Worm (Caenorhabditis elegans) whole organism, young adult: Measurements from ENCODE around the gene spch-1.
A peak's percentile ranks its signal among the peaks of the same experiment; 100 is the strongest.

ENCODE experiments used
- F49E8.2 ChIP-seq: sonication (generic microtip); optimal IDR thresholded peaks from 3 replicates; lab custom pipeline; 2017; ENCODE audit warnings: missing genetic modification characterization, mild to moderate bottlenecking, missing compliant biosample characterization, antibody characterized with exemption, moderate library complexity; ENCODE audit not compliant: insufficient read depth
- F52B5.7 ChIP-seq: sonication (generic microtip); optimal IDR thresholded peaks from 2 replicates; lab custom pipeline; 2016; ENCODE audit warnings: mild to moderate bottlenecking, missing genetic modification characterization, missing compliant biosample characterization
- Y79H2A.3 ChIP-seq: fragments of 200-800 bp; sonication (Bioruptor generic); conservative IDR thresholded peaks from 2 replicates; pipeline ENCODE4 v1.3.6; 2022; ENCODE audit warnings: missing genetic modification reagents, missing genetic modification characterization, missing compliant biosample characterization
- attf-3 ChIP-seq: fragments of 200-800 bp; sonication (Bioruptor generic); conservative IDR thresholded peaks from 2 replicates; pipeline ENCODE4 v1.3.6; 2022; ENCODE audit warnings: missing genetic modification reagents, missing genetic modification characterization, missing compliant biosample characterization
- bed-1 ChIP-seq: fragments of 200-800 bp; sonication (Bioruptor generic); IDR thresholded peaks from 2 replicates; pipeline ENCODE4 v1.3.6; 2022; ENCODE audit warnings: missing genetic modification reagents, missing genetic modification characterization, missing compliant biosample characterization
- cebp-1 ChIP-seq, 2 experiments: fragments of 200-800 bp in 1 of 2; sonication (Bioruptor generic) in 1 of 2; sonication (generic microtip) in 1 of 2; IDR thresholded peaks in 1 of 2; optimal IDR thresholded peaks in 1 of 2; 2 replicates each; pipeline versions ENCODE4 v1.3.6 to Lab custom; 2017 to 2022; ENCODE audit warnings: missing compliant biosample characterization in 2 of 2, missing genetic modification characterization in 2 of 2, mild to moderate bottlenecking in 1 of 2, missing genetic modification reagents in 1 of 2, moderate library complexity in 1 of 2
- ceh-100 ChIP-seq: fragments of 200-800 bp; sonication (Bioruptor generic); IDR thresholded peaks from 2 replicates; pipeline ENCODE4 v1.3.6; 2022; ENCODE audit warnings: missing genetic modification reagents, missing genetic modification characterization, missing compliant biosample characterization
- ceh-27 ChIP-seq: fragments of 200-800 bp; sonication (Bioruptor generic); optimal IDR thresholded peaks from 2 replicates; lab custom pipeline; 2018; ENCODE audit warnings: mild to moderate bottlenecking, missing genetic modification characterization, moderate library complexity, missing compliant biosample characterization
- egl-18 ChIP-seq: fragments of 200-800 bp; sonication (Bioruptor generic); IDR thresholded peaks from 2 replicates; pipeline ENCODE4 v1.3.6; 2022; ENCODE audit warnings: missing genetic modification reagents, missing genetic modification characterization, missing compliant biosample characterization
- ekl-4 ChIP-seq: fragments of 200-800 bp; sonication (Bioruptor generic); IDR thresholded peaks from 2 replicates; pipeline ENCODE4 v1.3.6; 2022; ENCODE audit warnings: missing genetic modification reagents, missing genetic modification characterization, missing compliant biosample characterization
- fkh-3 ChIP-seq: sonication (generic microtip); optimal IDR thresholded peaks from 2 replicates; lab custom pipeline; 2016; ENCODE audit warnings: mild to moderate bottlenecking, missing genetic modification characterization, missing compliant biosample characterization
- him-1 ChIP-seq: sonication (generic microtip); optimal IDR thresholded peaks from 2 replicates; lab custom pipeline; 2016; ENCODE audit warnings: missing genotype, missing genetic modification reagents, missing genetic modification characterization, missing compliant biosample characterization
- hrde-1 ChIP-seq: sonication (generic microtip); optimal IDR thresholded peaks from 2 replicates; lab custom pipeline; 2016; ENCODE audit warnings: missing genetic modification characterization, mild to moderate bottlenecking, missing compliant biosample characterization, moderate library complexity, missing genotype, missing genetic modification reagents, borderline replicate concordance
- hsf-1 ChIP-seq: fragments of 200-800 bp; sonication (Bioruptor generic); IDR thresholded peaks from 2 replicates; pipeline ENCODE4 v1.3.6; 2022; ENCODE audit warnings: missing genetic modification reagents, missing genetic modification characterization, missing compliant biosample characterization
- lag-1 ChIP-seq: fragments of 200-800 bp; sonication (Bioruptor generic); IDR thresholded peaks from 2 replicates; pipeline ENCODE4 v1.3.6; 2022; ENCODE audit warnings: missing genetic modification reagents, missing genetic modification characterization, missing compliant biosample characterization
- lin-26 ChIP-seq: fragments of 200-800 bp; sonication (Bioruptor generic); IDR thresholded peaks from 2 replicates; pipeline ENCODE4 v1.3.6; 2022; ENCODE audit warnings: missing genetic modification reagents, missing genetic modification characterization, missing compliant biosample characterization
- lin-40 ChIP-seq: sonication (generic microtip); optimal IDR thresholded peaks from 2 replicates; lab custom pipeline; 2016; ENCODE audit warnings: missing genetic modification characterization, mild to moderate bottlenecking, missing compliant biosample characterization, missing genotype, missing genetic modification reagents
- lsl-1 ChIP-seq: fragments of 200-800 bp; sonication (Bioruptor generic); optimal IDR thresholded peaks from 2 replicates; lab custom pipeline; 2018; ENCODE audit warnings: mild to moderate bottlenecking, missing genetic modification characterization, moderate library complexity, missing compliant biosample characterization
- madf-6 ChIP-seq: fragments of 200-800 bp; sonication (Bioruptor generic); IDR thresholded peaks from 2 replicates; pipeline ENCODE4 v1.3.6; 2022; ENCODE audit warnings: missing genetic modification reagents, missing genetic modification characterization, missing compliant biosample characterization
- mcd-1 ChIP-seq: fragments of 200-800 bp; sonication (Bioruptor generic); IDR thresholded peaks from 2 replicates; pipeline ENCODE4 v1.3.6; 2022; ENCODE audit warnings: missing genetic modification reagents, missing genetic modification characterization, missing compliant biosample characterization
- nhr-179 ChIP-seq: sonication (generic microtip); optimal IDR thresholded peaks from 2 replicates; lab custom pipeline; 2016; ENCODE audit warnings: mild to moderate bottlenecking, missing genetic modification characterization, missing compliant biosample characterization
- pbrm-1 ChIP-seq: fragments of 200-800 bp; sonication (Bioruptor generic); IDR thresholded peaks from 2 replicates; pipeline ENCODE4 v1.3.6; 2022; ENCODE audit warnings: missing genetic modification reagents, missing genetic modification characterization, missing compliant biosample characterization
- rcor-1 ChIP-seq: fragments of 200-800 bp; sonication (Bioruptor generic); IDR thresholded peaks from 2 replicates; pipeline ENCODE4 v1.3.6; 2022; ENCODE audit warnings: missing genetic modification reagents, missing genetic modification characterization, missing compliant biosample characterization
- rpc-1 ChIP-seq, 2 experiments: fragments of 150-350 bp in 1 of 2; sonication (generic microtip) in 1 of 2; optimal IDR thresholded peaks; 2 replicates each; lab custom pipeline; 2014 to 2018; ENCODE audit warnings: missing biosample characterization in 1 of 2, missing genetic modification characterization in 1 of 2, missing genetic modification reagents in 1 of 2, missing genotype in 1 of 2
- snpc-3.4 ChIP-seq: sonication (generic microtip); optimal IDR thresholded peaks from 2 replicates; lab custom pipeline; 2017; ENCODE audit warnings: missing genetic modification characterization, mild to moderate bottlenecking, missing compliant biosample characterization, antibody characterized with exemption, moderate library complexity, missing genotype, missing genetic modification reagents
- snpc-4 ChIP-seq, 5 experiments: fragments of 150-350 bp in 1 of 5; sonication (generic microtip) in 4 of 5; optimal IDR thresholded peaks; 2 replicates each; lab custom pipeline; 2014 to 2018; ENCODE audit warnings: missing genetic modification characterization in 5 of 5, missing biosample characterization in 3 of 5, antibody characterized with exemption in 2 of 5, mild to moderate bottlenecking in 2 of 5, missing compliant biosample characterization in 2 of 5, missing genotype in 2 of 5, moderate library complexity in 2 of 5, missing genetic modification reagents in 1 of 5
- sptf-2 ChIP-seq: fragments of 200-800 bp; sonication (Bioruptor generic); optimal IDR thresholded peaks from 2 replicates; lab custom pipeline; 2018; ENCODE audit warnings: mild to moderate bottlenecking, missing genetic modification characterization, missing compliant biosample characterization
- xnd-1 ChIP-seq: sonication (generic microtip); optimal IDR thresholded peaks from 2 replicates; lab custom pipeline; 2016; ENCODE audit warnings: missing genotype, missing genetic modification reagents, missing genetic modification characterization, missing compliant biosample characterization
- ztf-3 ChIP-seq: fragments of 200-800 bp; sonication (Bioruptor generic); optimal IDR thresholded peaks from 2 replicates; lab custom pipeline; 2018; ENCODE audit warnings: mild to moderate bottlenecking, missing genetic modification characterization, missing compliant biosample characterization

The spch-1 gene

DNA sequence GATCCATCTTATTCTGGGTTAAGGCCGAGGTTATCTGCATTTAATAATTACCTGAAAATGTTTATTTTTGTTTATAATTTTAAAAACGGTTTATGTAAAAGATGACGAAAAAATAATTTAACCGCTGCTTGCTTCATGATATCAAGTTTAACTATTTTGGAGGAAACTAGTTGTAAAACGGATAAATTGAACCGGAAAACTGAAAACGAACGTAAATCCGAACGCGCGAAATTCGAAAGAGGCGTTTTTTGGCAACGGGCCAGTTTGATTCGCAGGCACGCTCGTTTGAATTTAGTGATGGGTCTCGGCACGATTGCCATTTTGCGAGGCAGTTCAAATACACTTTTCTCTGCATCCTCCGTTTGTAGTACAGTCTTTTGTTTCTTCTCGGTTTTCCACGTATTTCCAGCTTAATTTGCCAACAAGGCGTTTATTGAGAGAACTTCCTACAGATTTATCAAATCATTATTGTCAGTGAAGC is 17.6 kb upstream of the spch-1 start, which contains the start of the genes gtbp-1 and K08F4.3 (continued):
- TF ChIP-seq him-1 (peak; percentile 33), ceh-100 (0 out of 2 replicates have a peak, but pooled peaks have one; percentile 52), pbrm-1 (peak; percentile 50; the same call in 1 of the 2 replicates), cebp-1 (GFP tag; IDR thresholded peaks at IDR 0.05; lab: Robert Waterston, UW) (no peak), cebp-1 (tag; optimal IDR thresholded peaks at IDR 0.05; lab: Kevin White, UChicago) (no peak), hsf-1 (GFP tag; lab: Robert Waterston, UW) (no peak), snpc-4 (GFP tag; optimal IDR thresholded peaks at IDR 0.05; lab: Kevin White, UChicago) (peak; percentile 21), snpc-4 (tag; optimal IDR thresholded peaks at IDR 0.05; lab: Kevin White, UChicago) (peak in 3 of 4 experiments; percentile 41 to 73 (median 51)), nhr-179 (tag; lab: Kevin White, UChicago) (no peak), rcor-1 (GFP tag; lab: Robert Waterston, UW) (peak; percentile 41; the same call in 1 of the 2 replicates), lsl-1 (GFP tag; lab: Kevin White, UChicago) (peak; percentile 59), ekl-4 (GFP tag; lab: Robert Waterston, UW) (peak; percentile 46; the same call in 1 of the 2 replicates), F52B5.7 (tag; lab: Kevin White, UChicago) (no peak), bed-1 (GFP tag; lab: Robert Waterston, UW) (no peak), xnd-1 (tag; lab: Kevin White, UChicago) (peak; percentile 8), ceh-27 (GFP tag; lab: Kevin White, UChicago) (peak; percentile 34), mcd-1 (GFP tag; lab: Robert Waterston, UW) (peak; percentile 72), attf-3 (peak; percentile 47)

DNA sequence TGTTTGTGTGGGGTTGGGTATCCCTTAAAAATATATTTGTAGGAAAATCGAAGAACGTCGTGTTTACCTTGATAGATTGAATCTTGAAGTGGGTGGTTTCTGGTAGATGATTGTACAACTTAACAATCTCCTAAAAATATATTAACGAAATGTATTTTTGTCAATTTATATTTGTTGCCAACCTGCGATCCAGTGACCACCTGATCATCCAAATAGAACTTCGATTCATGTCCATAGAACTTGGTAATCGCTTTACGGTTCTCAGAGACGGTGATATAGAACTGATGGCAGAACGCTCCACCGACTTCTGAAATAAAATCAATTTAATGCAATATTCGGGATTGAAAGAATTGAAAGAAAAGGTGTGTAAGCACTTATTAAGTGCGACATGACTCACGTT is 17.1 kb upstream of the spch-1 start:
- TF ChIP-seq lag-1 (GFP tag; lab: Robert Waterston, UW), result no peak
- 0 out of 2 replicates have a peak, but pooled peaks have one; percentile 53 for TF ChIP-seq lin-26 (GFP tag; lab: Robert Waterston, UW)

DNA sequence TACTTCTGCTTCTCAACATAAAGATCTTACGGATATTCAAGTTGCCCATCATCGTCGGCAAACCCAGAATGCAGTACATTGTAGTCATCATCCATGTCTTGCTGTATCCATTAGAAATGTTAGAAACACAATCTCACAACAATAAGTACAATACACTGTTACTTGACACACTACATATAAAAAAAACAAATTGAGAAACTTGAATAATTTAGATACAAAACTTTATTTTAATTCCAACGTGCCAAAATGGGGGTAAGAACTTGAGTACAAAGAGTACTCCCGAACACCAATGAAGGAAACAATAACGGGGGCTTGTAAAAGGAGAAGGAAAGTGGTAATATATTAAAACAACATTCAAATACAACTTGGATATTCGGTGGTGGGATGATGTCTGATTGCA is 15.2 kb upstream of the spch-1 start, which contains the start of gene ctf-18:
TSS of gene ctf-18 (minus strand) at position 101 of the 400 bp plus-strand sequence.
- TF ChIP-seq madf-6 (GFP tag; lab: Robert Waterston, UW) (0 out of 2 replicates have a peak, but pooled peaks have one; percentile 16), hrde-1 (tag; lab: Kevin White, UChicago) (peak; percentile 31), F49E8.2 (tag; lab: Kevin White, UChicago) (no peak), rpc-1 (optimal IDR thresholded peaks at IDR 0.05; lab: Kevin White, UChicago) (no peak), rpc-1 (tag; optimal IDR thresholded peaks at IDR 0.05; lab: Kevin White, UChicago) (no peak)

DNA sequence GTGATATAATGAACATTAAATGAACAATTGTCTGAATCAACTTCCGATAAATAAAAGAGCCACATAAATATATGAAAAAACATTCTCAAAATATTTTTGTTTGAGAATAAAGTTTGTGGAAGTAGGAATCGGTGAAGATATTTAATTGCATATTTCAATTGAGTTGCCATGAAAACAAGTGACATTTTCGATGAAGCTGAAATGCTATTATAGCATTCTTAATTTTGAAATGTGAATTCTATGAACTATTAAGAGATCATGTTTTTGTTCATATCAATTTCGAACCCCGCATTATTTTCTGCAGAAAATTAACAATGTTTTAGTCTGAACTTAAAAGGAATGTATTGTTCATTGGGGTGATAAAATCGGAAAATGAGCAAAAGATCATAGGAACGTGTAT is 10.9 kb upstream of the spch-1 start, which contains the start of gene irld-21:
TSS of gene irld-21 (minus strand) at position 101 of the 400 bp plus-strand sequence.
- TF ChIP-seq lin-26 (GFP tag; lab: Robert Waterston, UW) (no peak), Y79H2A.3 (GFP tag; lab: Robert Waterston, UW) (no peak), ztf-3 (no peak), lin-40 (tag; lab: Kevin White, UChicago) (no peak), sptf-2 (no peak), egl-18 (GFP tag; lab: Robert Waterston, UW) (no peak), snpc-3.4 (tag; lab: Kevin White, UChicago) (no peak), fkh-3 (no peak)
